Worm (Caenorhabditis elegans): ENCODE measurements around the gene F54D12.1.

F54D12.1 gene

DNA sequence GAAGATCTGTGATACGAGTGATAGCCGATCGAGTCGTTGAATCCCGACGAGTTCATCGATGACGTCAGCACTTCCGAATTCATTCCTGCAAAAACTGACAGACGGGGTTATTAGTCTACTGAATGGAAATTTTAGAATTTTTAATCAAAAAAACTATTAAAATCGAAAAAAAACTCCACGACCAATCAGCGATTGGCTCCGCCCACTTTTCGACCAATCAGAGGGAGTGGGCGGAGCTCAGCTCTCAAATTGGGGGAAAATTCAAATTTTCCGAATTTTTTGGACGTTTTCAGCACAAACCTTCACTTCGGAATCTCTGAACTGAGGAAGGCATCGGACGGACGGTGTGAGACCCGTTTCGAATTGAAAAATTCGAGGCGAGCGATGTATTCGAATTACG is 27.2 kb upstream of the F54D12.1 start:
- TF ChIP-seq lin-39 (tag; optimal IDR thresholded peaks at IDR 0.05) = no peak
- TF ChIP-seq ceh-82 (tag; optimal IDR thresholded peaks at IDR 0.05) = no peak

DNA sequence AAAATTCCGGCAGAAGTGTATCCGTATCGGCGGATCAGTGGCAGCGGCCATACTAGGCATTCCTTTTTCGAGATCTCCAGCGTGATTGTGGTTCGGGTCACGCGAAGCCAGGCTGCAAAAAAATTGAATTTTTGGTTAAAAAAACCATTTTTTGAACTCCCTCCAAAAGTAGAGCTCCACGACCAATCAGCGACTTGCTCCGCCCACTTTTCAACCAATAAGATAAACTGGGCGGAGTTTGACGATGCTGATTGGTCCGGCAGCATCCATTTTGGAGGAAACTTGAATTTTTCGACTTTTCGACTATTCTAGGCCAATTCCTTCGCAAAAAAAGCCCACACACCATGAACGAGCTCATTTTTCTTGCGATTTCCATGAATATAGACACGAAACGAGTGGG is 25.7 kb upstream of the F54D12.1 start:
- TF ChIP-seq ceh-82 (tag; optimal IDR thresholded peaks at IDR 0.05) = no peak
- no peak for TF ChIP-seq nhr-12 (tag; optimal IDR thresholded peaks at IDR 0.05)
- TF ChIP-seq nhr-6 (tag; optimal IDR thresholded peaks at IDR 0.05) = no peak
- TF ChIP-seq unc-62 (GFP tag; optimal IDR thresholded peaks at IDR 0.05) = no peak
- TF ChIP-seq gmeb-1 (tag; optimal IDR thresholded peaks at IDR 0.05) = no peak
- TF ChIP-seq nhr-77 (tag; optimal IDR thresholded peaks at IDR 0.05) = no peak
- no peak for TF ChIP-seq ZK546.5 (tag; optimal IDR thresholded peaks at IDR 0.05)
- TF ChIP-seq lin-13 (GFP tag; optimal IDR thresholded peaks at IDR 0.05) = no peak
- TF ChIP-seq dmd-4 (tag; optimal IDR thresholded peaks at IDR 0.05) = no peak
- no peak for TF ChIP-seq elt-3 (tag; optimal IDR thresholded peaks at IDR 0.05)
- no peak for TF ChIP-seq unc-39 (tag; optimal IDR thresholded peaks at IDR 0.05)
- TF ChIP-seq ztf-11 (tag; optimal IDR thresholded peaks at IDR 0.05) = no peak

DNA sequence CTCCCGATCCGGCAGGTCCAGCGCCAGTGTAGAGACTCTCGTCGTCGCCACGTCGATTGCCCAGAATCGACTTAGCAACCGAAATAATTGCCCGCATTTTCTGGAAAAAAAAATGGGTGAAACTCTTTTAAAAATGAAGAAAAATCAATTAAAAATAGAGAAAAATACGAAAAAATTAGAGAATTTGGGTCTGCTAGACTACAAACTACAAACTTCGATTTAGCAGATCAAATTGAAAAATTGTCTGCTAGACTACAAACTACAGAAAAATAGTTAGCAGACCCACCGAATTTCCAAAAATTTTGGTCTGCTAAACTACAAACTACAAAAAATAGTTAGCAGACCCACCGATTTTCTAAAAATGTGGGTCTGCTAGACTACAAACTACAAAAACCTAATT is 25.3 kb upstream of the F54D12.1 start, which contains the start of gene rog-1:
Gene rog-1 (minus strand): TSS at position 101 of the 400 bp plus-strand sequence.
- TF ChIP-seq F13H6.1 (tag; optimal IDR thresholded peaks at IDR 0.05) = no peak
- no peak for TF ChIP-seq sma-9 (GFP tag; optimal IDR thresholded peaks at IDR 0.05)
- TF ChIP-seq sma-9 (tag; optimal IDR thresholded peaks at IDR 0.05) = no peak
- TF ChIP-seq ztf-1 (GFP tag; conservative IDR thresholded peaks at IDR 0.05) = no peak
- no peak for TF ChIP-seq nhr-6 (tag; optimal IDR thresholded peaks at IDR 0.05)
- no peak for TF ChIP-seq nhr-10 (tag; optimal IDR thresholded peaks at IDR 0.05)
- no peak for TF ChIP-seq unc-39 (tag; optimal IDR thresholded peaks at IDR 0.05)
- TF ChIP-seq lin-39 (tag; optimal IDR thresholded peaks at IDR 0.05) = no peak
- TF ChIP-seq skn-1 (tag; optimal IDR thresholded peaks at IDR 0.05) = no peak
- TF ChIP-seq dmd-4 (tag; optimal IDR thresholded peaks at IDR 0.05) = no peak
- TF ChIP-seq mbf-1 (tag; optimal IDR thresholded peaks at IDR 0.05) = no peak
- TF ChIP-seq alr-1 (tag; optimal IDR thresholded peaks at IDR 0.05) = no peak
- no peak for TF ChIP-seq ztf-4 (tag; optimal IDR thresholded peaks at IDR 0.05)
- TF ChIP-seq nhr-25 (tag; optimal IDR thresholded peaks at IDR 0.05) = no peak
- TF ChIP-seq C34F6.9 (tag; optimal IDR thresholded peaks at IDR 0.05) = no peak
- no peak for TF ChIP-seq Y55F3AM.14 (GFP tag; optimal IDR thresholded peaks at IDR 0.05)

DNA sequence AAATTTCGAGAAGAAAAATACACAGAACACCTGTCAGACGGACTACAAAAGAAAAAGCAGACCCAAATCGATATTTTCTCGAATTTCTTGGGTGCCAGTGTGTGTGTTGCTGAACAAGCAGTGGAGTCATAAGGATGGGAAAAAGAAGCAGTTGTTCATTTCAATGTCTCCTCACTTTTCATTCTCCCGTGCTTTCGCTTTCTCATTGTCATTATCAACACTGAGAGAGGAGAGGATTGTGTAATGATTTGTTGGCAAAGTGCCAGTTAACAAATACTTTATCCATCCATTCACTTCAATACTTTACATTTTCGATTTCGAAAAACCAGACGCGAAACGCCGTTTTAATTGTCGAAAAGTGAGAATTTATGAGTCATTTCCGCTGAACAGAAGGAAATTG is 24.6 kb upstream of the F54D12.1 start:
- TF ChIP-seq unc-39 (tag; optimal IDR thresholded peaks at IDR 0.05) (no peak), nhr-129 (tag; optimal IDR thresholded peaks at IDR 0.05) (peak; percentile 45), sma-9 (GFP tag; optimal IDR thresholded peaks at IDR 0.05) (no peak), sma-9 (tag; optimal IDR thresholded peaks at IDR 0.05) (no peak), nhr-21 (tag; optimal IDR thresholded peaks at IDR 0.05) (no peak), elt-3 (tag; optimal IDR thresholded peaks at IDR 0.05) (no peak), ceh-16 (tag; optimal IDR thresholded peaks at IDR 0.05) (no peak), C34F6.9 (tag; optimal IDR thresholded peaks at IDR 0.05) (no peak), ceh-82 (tag; optimal IDR thresholded peaks at IDR 0.05) (no peak), nhr-77 (tag; optimal IDR thresholded peaks at IDR 0.05) (no peak), unc-55 (GFP tag; optimal IDR thresholded peaks at IDR 0.05) (no peak), ztf-11 (tag; optimal IDR thresholded peaks at IDR 0.05) (no peak), snpc-4 (tag; optimal IDR thresholded peaks at IDR 0.05) (no peak), peb-1 (tag; optimal IDR thresholded peaks at IDR 0.05) (no peak), nhr-10 (tag; optimal IDR thresholded peaks at IDR 0.05) (no peak), lsy-2 (tag; optimal IDR thresholded peaks at IDR 0.05) (peak in 1 of 2 experiments; percentile 35), F13H6.1 (tag; optimal IDR thresholded peaks at IDR 0.05) (peak; percentile 37), crh-2 (tag; optimal IDR thresholded peaks at IDR 0.05) (no peak), nhr-12 (tag; optimal IDR thresholded peaks at IDR 0.05) (no peak), ztf-1 (GFP tag; conservative IDR thresholded peaks at IDR 0.05) (no peak), fos-1 (tag; optimal IDR thresholded peaks at IDR 0.05) (no peak), ZK546.5 (tag; optimal IDR thresholded peaks at IDR 0.05) (no peak), lin-39 (tag; optimal IDR thresholded peaks at IDR 0.05) (no peak), ztf-4 (tag; optimal IDR thresholded peaks at IDR 0.05) (no peak), mbf-1 (tag; optimal IDR thresholded peaks at IDR 0.05) (no peak), nhr-25 (tag; optimal IDR thresholded peaks at IDR 0.05) (no peak)

DNA sequence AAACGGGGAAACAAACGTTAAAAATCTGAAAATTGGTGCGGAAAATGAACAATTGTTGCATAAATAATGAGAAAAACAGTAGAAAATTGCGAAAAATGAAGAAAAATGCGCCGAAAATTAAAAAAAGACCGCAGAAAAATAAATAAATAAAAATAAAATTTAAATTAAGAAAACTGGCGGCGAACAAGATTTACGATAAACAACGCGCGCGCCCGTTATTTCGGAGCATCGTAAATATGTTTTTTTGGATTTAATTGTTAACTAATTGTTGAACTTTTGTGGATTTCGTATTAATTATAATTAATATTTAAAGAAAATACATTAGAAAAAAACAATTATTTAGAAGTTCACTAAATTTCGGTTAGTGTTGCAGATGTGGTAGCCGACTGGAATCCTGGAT is 23.4 kb upstream of the F54D12.1 start:
- TF ChIP-seq unc-55 (GFP tag; optimal IDR thresholded peaks at IDR 0.05) (peak; percentile 30), sma-9 (GFP tag; optimal IDR thresholded peaks at IDR 0.05) (no peak), sma-9 (tag; optimal IDR thresholded peaks at IDR 0.05) (no peak)
